Worm (Caenorhabditis elegans): ENCODE data around the gene rnf-113.

- TF ChIP-seq zip-5 (tag; optimal IDR thresholded peaks at IDR 0.05) (no peak), ceh-22 (tag; optimal IDR thresholded peaks at IDR 0.05) (no peak), C38D4.7 (GFP tag; optimal IDR thresholded peaks at IDR 0.05) (no peak), che-1 (tag; optimal IDR thresholded peaks at IDR 0.05) (no peak), dmd-4 (tag; optimal IDR thresholded peaks at IDR 0.05; ENCODE audit: borderline replicate concordance) (no peak), C08G9.2 (tag; optimal IDR thresholded peaks at IDR 0.05) (no peak), tbx-2 (tag; optimal IDR thresholded peaks at IDR 0.05) (no peak), gmeb-2 (tag; optimal IDR thresholded peaks at IDR 0.05) (no peak), ceh-19 (GFP tag; optimal IDR thresholded peaks at IDR 0.05) (no peak), sox-2 (GFP tag; IDR thresholded peaks at IDR 0.05) (no peak)
Measured at ce11 chrIII:10734511-10735233, 22.8 kb downstream of the rnf-113 start.

Measured in whole organism, late embryonic.